Worm (Caenorhabditis elegans): Measurements from ENCODE around the gene K06H6.5.

K06H6.5 gene

DNA sequence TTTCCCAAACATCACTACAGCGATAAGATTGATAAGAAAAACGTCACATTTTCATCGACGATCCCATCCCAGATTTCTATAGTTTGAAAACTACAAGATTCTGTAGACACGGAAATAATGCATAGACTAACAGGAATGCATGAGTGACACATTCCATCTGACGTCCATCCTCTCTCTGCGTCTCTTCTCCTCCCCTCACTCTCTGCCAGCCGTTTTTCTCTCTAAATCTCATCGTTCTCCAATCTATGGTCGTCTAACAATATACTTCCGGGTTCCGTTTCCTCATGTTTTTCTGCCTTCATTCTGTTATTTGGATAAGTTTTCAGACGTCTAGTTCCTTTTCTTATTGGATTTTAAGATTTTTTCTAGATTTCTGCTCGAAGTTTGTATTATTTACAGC is 42.9 kb downstream of the K06H6.5 start, which contains the start of gene F48G7.4:
Gene F48G7.4, plus strand, starts transcription at position 400 of the 400 bp plus-strand sequence.
- peak; percentile 52 to 64 for TF ChIP-seq lin-35 (GFP tag; optimal IDR thresholded peaks at IDR 0.05)
- peak; percentile 15 for TF ChIP-seq lin-13 (GFP tag; optimal IDR thresholded peaks at IDR 0.05)
- no peak for TF ChIP-seq mab-9 (GFP tag; IDR thresholded peaks at IDR 0.05)
- TF ChIP-seq nhr-28 (tag; optimal IDR thresholded peaks at IDR 0.05), result no peak
- TF ChIP-seq ama-1 (optimal IDR thresholded peaks at IDR 0.05), result no peak
- TF ChIP-seq hlh-4 (tag; optimal IDR thresholded peaks at IDR 0.05), result no peak
- TF ChIP-seq hlh-17 (GFP tag; optimal IDR thresholded peaks at IDR 0.05; ENCODE audit: borderline replicate concordance), result no peak
- no peak for TF ChIP-seq vab-15 (tag; optimal IDR thresholded peaks at IDR 0.05)
- TF ChIP-seq sptf-1 (tag; optimal IDR thresholded peaks at IDR 0.05), result no peak
- peak; percentile 91 for TF ChIP-seq fkh-8 (tag; optimal IDR thresholded peaks at IDR 0.05)
- no peak for TF ChIP-seq nhr-12 (tag; optimal IDR thresholded peaks at IDR 0.05)
- peak; percentile 33 for TF ChIP-seq isw-1 (GFP tag; IDR thresholded peaks at IDR 0.05)
- no peak for TF ChIP-seq nhr-84 (tag; optimal IDR thresholded peaks at IDR 0.05)
- TF ChIP-seq ceh-88 (GFP tag; IDR thresholded peaks at IDR 0.05), result no peak
- no peak for TF ChIP-seq alr-1 (tag; optimal IDR thresholded peaks at IDR 0.05; ENCODE audit: borderline replicate concordance)
- TF ChIP-seq C34B4.2 (tag; optimal IDR thresholded peaks at IDR 0.05), result no peak
- peak; percentile 91 for TF ChIP-seq nhr-71 (tag; optimal IDR thresholded peaks at IDR 0.05)
- peak; percentile 60 for TF ChIP-seq dsc-1 (tag; optimal IDR thresholded peaks at IDR 0.05)
- TF ChIP-seq zip-4 (GFP tag; optimal IDR thresholded peaks at IDR 0.05), result no peak
- TF ChIP-seq Y116A8C.19 (tag; optimal IDR thresholded peaks at IDR 0.05; ENCODE audit: borderline replicate concordance), result no peak
- peak; percentile 73 for TF ChIP-seq ztf-4 (tag; optimal IDR thresholded peaks at IDR 0.05)
- TF ChIP-seq lin-14 (GFP tag; optimal IDR thresholded peaks at IDR 0.05), result peak; percentile 100
- TF ChIP-seq pax-3 (tag; optimal IDR thresholded peaks at IDR 0.05), result peak; percentile 3
- peak; percentile 48; the same call in 1 of the 2 replicates for TF ChIP-seq grh-1 (GFP tag; IDR thresholded peaks at IDR 0.05)
- peak; percentile 69 to 90 (median 76) for TF ChIP-seq ceh-82 (tag; optimal IDR thresholded peaks at IDR 0.05)
- peak; percentile 26 for TF ChIP-seq zag-1 (tag; optimal IDR thresholded peaks at IDR 0.05)
- TF ChIP-seq aha-1 (tag; optimal IDR thresholded peaks at IDR 0.05), result no peak
- TF ChIP-seq jun-1 (tag; optimal IDR thresholded peaks at IDR 0.05), result peak; percentile 64
- peak in 1 of 6 experiments; percentile 23 for TF ChIP-seq elt-3 (tag; optimal IDR thresholded peaks at IDR 0.05)
- peak; percentile 38 for TF ChIP-seq fkh-10 (GFP tag; optimal IDR thresholded peaks at IDR 0.05)
- TF ChIP-seq rnt-1 (tag; optimal IDR thresholded peaks at IDR 0.05), result peak; percentile 67
- peak; percentile 47 for TF ChIP-seq irx-1 (tag; optimal IDR thresholded peaks at IDR 0.05)
- no peak for TF ChIP-seq ceh-8 (GFP tag; optimal IDR thresholded peaks at IDR 0.05)
- peak; percentile 60 for TF ChIP-seq fos-1 (tag; optimal IDR thresholded peaks at IDR 0.05)
- TF ChIP-seq nhr-85 (tag), result peak; percentile 95
- TF ChIP-seq mef-2 (tag; optimal IDR thresholded peaks at IDR 0.05), result peak; percentile 24
- peak; percentile 5 for TF ChIP-seq F16B12.6 (tag; optimal IDR thresholded peaks at IDR 0.05)
- no peak for TF ChIP-seq ztf-11 (tag; optimal IDR thresholded peaks at IDR 0.05)
- peak; percentile 68 for TF ChIP-seq nhr-237 (tag; optimal IDR thresholded peaks at IDR 0.05)
- no peak for TF ChIP-seq unc-62 (GFP tag; optimal IDR thresholded peaks at IDR 0.05)
- peak; percentile 67 for TF ChIP-seq skn-1 (tag; optimal IDR thresholded peaks at IDR 0.05)
- TF ChIP-seq nhr-19 (GFP tag; conservative IDR thresholded peaks at IDR 0.05), result peak; percentile 60
- no peak for TF ChIP-seq tlp-1 (tag; optimal IDR thresholded peaks at IDR 0.05)
- peak; percentile 55 for TF ChIP-seq egl-13 (tag; optimal IDR thresholded peaks at IDR 0.05)
- peak in 1 of 2 experiments; percentile 45 for TF ChIP-seq egl-27 (tag; optimal IDR thresholded peaks at IDR 0.05)
- TF ChIP-seq lin-15B (tag; optimal IDR thresholded peaks at IDR 0.05), result no peak
- TF ChIP-seq nhr-77 (tag; optimal IDR thresholded peaks at IDR 0.05), result peak; percentile 23
- no peak for TF ChIP-seq unc-30 (tag; optimal IDR thresholded peaks at IDR 0.05)
- no peak for TF ChIP-seq pqm-1 (tag; optimal IDR thresholded peaks at IDR 0.05)
- no peak for TF ChIP-seq nhr-90 (tag; optimal IDR thresholded peaks at IDR 0.05; ENCODE audit: poor library complexity)
- TF ChIP-seq snu-23 (GFP tag; optimal IDR thresholded peaks at IDR 0.05), result peak; percentile 86
- no peak for TF ChIP-seq C16A3.4 (tag; optimal IDR thresholded peaks at IDR 0.05)
- no peak for TF ChIP-seq efl-3 (GFP tag; optimal IDR thresholded peaks at IDR 0.05)
- peak; percentile 13 for TF ChIP-seq sox-4 (tag; optimal IDR thresholded peaks at IDR 0.05)

Measured in whole organism, L1 larva.